Worm (Caenorhabditis elegans) whole organism, mixed stage, embryonic: ENCODE data around the gene Y79H2A.12.

Experiments
- M03D4.4 ChIP-seq: sonication (generic microtip); optimal IDR thresholded peaks from 2 replicates; lab custom pipeline; 2017; ENCODE audit warnings: mild to moderate bottlenecking, missing genetic modification characterization, missing compliant biosample characterization
- bed-3 ChIP-seq: fragments of 200-800 bp; sonication (Bioruptor generic); optimal IDR thresholded peaks from 3 replicates; lab custom pipeline; 2018; ENCODE audit warnings: mild to moderate bottlenecking, missing genetic modification characterization, moderate library complexity, missing compliant biosample characterization
- blmp-1 ChIP-seq: fragments of 150-350 bp; optimal IDR thresholded peaks from 2 replicates; lab custom pipeline; 2014; ENCODE audit warnings: missing biosample characterization, missing genetic modification characterization
- ceh-39 ChIP-seq: fragments of 150-350 bp; optimal IDR thresholded peaks from 2 replicates; lab custom pipeline; 2014; ENCODE audit warnings: missing biosample characterization, missing genetic modification characterization
- ceh-43 ChIP-seq: fragments of 200-800 bp; sonication (Bioruptor generic); optimal IDR thresholded peaks from 2 replicates; lab custom pipeline; 2018; ENCODE audit warnings: mild to moderate bottlenecking, missing genetic modification characterization, moderate library complexity, missing compliant biosample characterization
- ceh-83 ChIP-seq: fragments of 200-800 bp; sonication (Bioruptor generic); optimal IDR thresholded peaks from 2 replicates; lab custom pipeline; 2018; ENCODE audit warnings: mild to moderate bottlenecking, missing genetic modification characterization, missing compliant biosample characterization
- ces-1 ChIP-seq: fragments of 150-350 bp; optimal IDR thresholded peaks from 2 replicates; lab custom pipeline; 2014; ENCODE audit warnings: missing biosample characterization, missing genetic modification reagents, missing genetic modification characterization
- cnd-1 ChIP-seq: fragments of 200-800 bp; sonication (Bioruptor generic); optimal IDR thresholded peaks from 2 replicates; lab custom pipeline; 2018; ENCODE audit warnings: mild to moderate bottlenecking, missing genetic modification characterization, missing compliant biosample characterization
- elt-1 ChIP-seq: sonication (generic microtip); optimal IDR thresholded peaks from 2 replicates; lab custom pipeline; 2017; ENCODE audit warnings: missing genetic modification characterization, mild to moderate bottlenecking, missing compliant biosample characterization, antibody characterized with exemption, moderate library complexity, borderline replicate concordance; ENCODE audit not compliant: insufficient read depth
- elt-3 ChIP-seq: fragments of 150-350 bp; optimal IDR thresholded peaks from 2 replicates; lab custom pipeline; 2014; ENCODE audit warnings: missing biosample characterization, missing genetic modification characterization
- flh-1 ChIP-seq: fragments of 200-800 bp; sonication (Bioruptor generic); optimal IDR thresholded peaks from 2 replicates; lab custom pipeline; 2018; ENCODE audit warnings: mild to moderate bottlenecking, missing genetic modification characterization, moderate library complexity, missing compliant biosample characterization
- ham-2 ChIP-seq: fragments of 200-800 bp; sonication (Bioruptor generic); optimal IDR thresholded peaks from 2 replicates; lab custom pipeline; 2018; ENCODE audit warnings: mild to moderate bottlenecking, missing genetic modification characterization, missing compliant biosample characterization
- hlh-1 ChIP-seq: fragments of 150-350 bp; optimal IDR thresholded peaks from 2 replicates; lab custom pipeline; 2014; ENCODE audit warnings: missing biosample characterization, missing genetic modification reagents, missing genetic modification characterization
- lin-13 ChIP-seq: fragments of 150-350 bp; optimal IDR thresholded peaks from 2 replicates; lab custom pipeline; 2014; ENCODE audit warnings: missing biosample characterization, missing genetic modification characterization
- lin-32 ChIP-seq: fragments of 200-800 bp; sonication (Bioruptor generic); optimal IDR thresholded peaks from 2 replicates; lab custom pipeline; 2018; ENCODE audit warnings: mild to moderate bottlenecking, missing genetic modification characterization, missing compliant biosample characterization
- lsy-2 ChIP-seq: fragments of 150-350 bp; optimal IDR thresholded peaks from 2 replicates; lab custom pipeline; 2014; ENCODE audit warnings: missing biosample characterization, missing genetic modification characterization
- mab-5 ChIP-seq: fragments of 150-350 bp; optimal IDR thresholded peaks from 2 replicates; lab custom pipeline; 2014; ENCODE audit warnings: missing biosample characterization, missing genetic modification characterization
- mep-1 ChIP-seq: fragments of 150-350 bp; optimal IDR thresholded peaks from 2 replicates; lab custom pipeline; 2017; ENCODE audit warnings: missing biosample characterization, missing genetic modification reagents, missing genetic modification characterization, inconsistent platforms
- mls-2 ChIP-seq: sonication (generic microtip); optimal IDR thresholded peaks from 2 replicates; lab custom pipeline; 2016; ENCODE audit warnings: mild to moderate bottlenecking, missing genetic modification characterization, moderate library complexity, missing compliant biosample characterization
- nhr-12 ChIP-seq: fragments of 150-350 bp; optimal IDR thresholded peaks from 2 replicates; lab custom pipeline; 2014; ENCODE audit warnings: missing biosample characterization, missing genetic modification characterization
- nhr-2 ChIP-seq: fragments of 150-350 bp; optimal IDR thresholded peaks from 2 replicates; lab custom pipeline; 2014; ENCODE audit warnings: missing biosample characterization, missing genetic modification characterization
- nhr-237 ChIP-seq: fragments of 150-350 bp; optimal IDR thresholded peaks from 2 replicates; lab custom pipeline; 2014; ENCODE audit warnings: missing biosample characterization, missing genetic modification characterization
- nhr-28 ChIP-seq: fragments of 150-350 bp; optimal IDR thresholded peaks from 2 replicates; lab custom pipeline; 2014; ENCODE audit warnings: missing biosample characterization, missing genetic modification characterization
- nhr-76 ChIP-seq: sonication (generic microtip); optimal IDR thresholded peaks from 2 replicates; lab custom pipeline; 2017; ENCODE audit warnings: missing biosample characterization, missing genetic modification characterization
- pha-4 ChIP-seq: fragments of 150-350 bp; optimal IDR thresholded peaks from 2 replicates; lab custom pipeline; 2018; ENCODE audit warnings: missing biosample characterization, missing genetic modification reagents, missing genetic modification characterization
- sem-2 ChIP-seq: fragments of 200-800 bp; sonication (Bioruptor generic); optimal IDR thresholded peaks from 2 replicates; lab custom pipeline; 2018; ENCODE audit warnings: mild to moderate bottlenecking, missing genetic modification characterization, missing compliant biosample characterization
- tbx-8 ChIP-seq: fragments of 200-800 bp; sonication (Bioruptor generic); optimal IDR thresholded peaks from 2 replicates; lab custom pipeline; 2018; ENCODE audit warnings: mild to moderate bottlenecking, missing genetic modification characterization, moderate library complexity, missing compliant biosample characterization
- unc-120 ChIP-seq: sonication (generic microtip); optimal IDR thresholded peaks from 2 replicates; lab custom pipeline; 2017; ENCODE audit warnings: missing genetic modification characterization, missing compliant biosample characterization; ENCODE audit not compliant: poor library complexity, severe bottlenecking
- unc-39 ChIP-seq: fragments of 150-350 bp; optimal IDR thresholded peaks from 2 replicates; lab custom pipeline; 2014; ENCODE audit warnings: missing biosample characterization, missing genetic modification characterization
- unc-62 ChIP-seq: fragments of 150-350 bp; optimal IDR thresholded peaks from 2 replicates; lab custom pipeline; 2014; ENCODE audit warnings: missing biosample characterization, missing genetic modification reagents, missing genetic modification characterization
- zip-8 ChIP-seq: fragments of 150-350 bp; optimal IDR thresholded peaks from 2 replicates; lab custom pipeline; 2014; ENCODE audit warnings: missing biosample characterization, missing genetic modification characterization
- ztf-11 ChIP-seq: fragments of 150-350 bp; optimal IDR thresholded peaks from 2 replicates; lab custom pipeline; 2014; ENCODE audit warnings: missing biosample characterization, missing genetic modification characterization

Gene Y79H2A.12

DNA sequence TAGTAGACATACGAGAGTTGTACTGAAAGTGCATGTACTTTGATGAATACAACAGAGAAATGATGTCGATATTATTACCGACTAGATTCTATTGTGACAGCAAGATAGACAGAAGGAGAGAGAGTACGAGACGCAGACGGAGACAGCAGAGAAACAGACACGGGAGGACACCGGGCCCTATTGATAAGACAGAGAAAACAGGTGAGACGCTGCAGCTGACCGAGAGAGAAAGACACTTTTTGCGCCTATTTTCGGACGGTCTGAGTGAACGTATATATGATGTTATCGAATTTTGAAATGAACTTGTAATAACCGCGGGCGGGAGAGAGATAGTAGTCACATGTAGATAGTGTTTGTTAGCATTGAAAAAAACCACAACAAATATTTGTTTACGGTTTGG is 25.4 kb downstream of the Y79H2A.12 start:
- TF ChIP-seq tbx-8 (GFP tag; lab: Kevin White, UChicago) (no peak), ceh-83 (GFP tag; lab: Kevin White, UChicago) (no peak), cnd-1 (tag; lab: Kevin White, UChicago) (no peak), zip-8 (tag; lab: Kevin White, UChicago) (no peak), lin-13 (tag; lab: Kevin White, UChicago) (no peak), elt-1 (tag; lab: Kevin White, UChicago) (peak; percentile 73), mab-5 (tag; lab: Kevin White, UChicago) (no peak), ztf-11 (tag; lab: Kevin White, UChicago) (no peak), pha-4 (tag; lab: Kevin White, UChicago) (peak; percentile 15), lsy-2 (tag; lab: Kevin White, UChicago) (no peak), mls-2 (no peak), nhr-2 (tag; lab: Kevin White, UChicago) (no peak), mep-1 (tag; lab: Kevin White, UChicago) (no peak), nhr-28 (tag; lab: Kevin White, UChicago) (no peak), unc-62 (GFP tag; lab: Kevin White, UChicago) (no peak), unc-120 (peak; percentile 8), hlh-1 (tag; lab: Kevin White, UChicago) (peak; percentile 35), M03D4.4 (tag; lab: Kevin White, UChicago) (no peak), elt-3 (tag; lab: Kevin White, UChicago) (no peak), nhr-12 (tag; lab: Kevin White, UChicago) (no peak)

DNA sequence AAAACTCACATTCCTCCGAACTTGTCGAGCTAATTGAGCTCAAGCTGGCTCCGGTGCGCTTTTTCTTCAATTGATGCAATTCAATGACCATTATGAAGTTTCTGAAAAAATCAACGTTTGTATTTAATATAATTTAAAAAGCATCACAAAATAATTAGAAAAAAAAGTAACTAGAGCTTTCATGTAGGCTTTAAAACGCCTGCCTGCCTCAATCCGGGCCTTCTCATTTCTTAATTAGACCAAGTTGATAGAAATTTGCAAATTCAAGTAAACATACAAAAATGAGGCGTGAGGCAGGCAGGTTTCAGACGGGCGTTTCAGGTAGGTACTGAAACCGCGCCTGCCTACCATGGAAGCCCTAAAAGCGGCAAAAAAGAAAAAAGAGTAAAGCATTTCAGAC is 25.8 kb downstream of the Y79H2A.12 start, which contains the start of gene Y56A3A.33:
TSS of gene Y56A3A.33 (minus strand) at position 101 of the 400 bp plus-strand sequence.
- TF ChIP-seq mls-2 (no peak), ham-2 (GFP tag; lab: Kevin White, UChicago) (no peak), cnd-1 (tag; lab: Kevin White, UChicago) (no peak), sem-2 (no peak), nhr-12 (tag; lab: Kevin White, UChicago) (no peak), ces-1 (GFP tag; lab: Kevin White, UChicago) (no peak), ztf-11 (tag; lab: Kevin White, UChicago) (no peak), unc-120 (no peak), unc-62 (GFP tag; lab: Kevin White, UChicago) (no peak), mep-1 (tag; lab: Kevin White, UChicago) (no peak), lsy-2 (tag; lab: Kevin White, UChicago) (no peak), nhr-237 (tag; lab: Kevin White, UChicago) (no peak), pha-4 (tag; lab: Kevin White, UChicago) (no peak)

DNA sequence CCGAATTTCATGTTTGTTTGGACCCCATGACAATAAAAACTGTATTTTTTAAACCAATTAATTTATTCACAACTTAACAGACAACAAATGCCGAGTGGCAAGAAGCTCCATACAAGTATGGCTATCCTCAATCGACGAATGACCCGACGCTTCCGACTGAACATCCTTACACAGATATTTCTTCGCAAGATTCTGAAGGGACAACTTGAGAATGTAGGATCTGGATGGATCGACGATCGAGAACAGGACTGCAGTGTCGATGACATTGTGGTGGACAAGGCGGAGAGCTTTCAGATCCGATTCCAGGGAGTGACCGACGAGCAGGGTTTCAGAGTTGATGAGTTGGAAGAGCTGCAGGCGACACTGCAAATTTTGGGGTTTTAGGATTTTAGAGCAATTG is 29.1 kb downstream of the Y79H2A.12 start:
- no peak for TF ChIP-seq blmp-1 (tag; lab: Kevin White, UChicago)
- no peak for TF ChIP-seq zip-8 (tag; lab: Kevin White, UChicago)
- no peak for TF ChIP-seq ces-1 (GFP tag; lab: Kevin White, UChicago)
- TF ChIP-seq unc-39, result no peak
- no peak for TF ChIP-seq ceh-83 (GFP tag; lab: Kevin White, UChicago)
- no peak for TF ChIP-seq nhr-76 (tag; lab: Kevin White, UChicago)
- TF ChIP-seq pha-4 (tag; lab: Kevin White, UChicago), result no peak
- no peak for TF ChIP-seq nhr-28 (tag; lab: Kevin White, UChicago)
- no peak for TF ChIP-seq mls-2
- TF ChIP-seq flh-1 (GFP tag; lab: Kevin White, UChicago), result no peak
- TF ChIP-seq unc-62 (GFP tag; lab: Kevin White, UChicago), result no peak
- TF ChIP-seq lsy-2 (tag; lab: Kevin White, UChicago), result no peak
- TF ChIP-seq lin-32 (GFP tag; lab: Kevin White, UChicago), result no peak
- TF ChIP-seq ztf-11 (tag; lab: Kevin White, UChicago), result no peak
- TF ChIP-seq M03D4.4 (tag; lab: Kevin White, UChicago), result no peak

DNA sequence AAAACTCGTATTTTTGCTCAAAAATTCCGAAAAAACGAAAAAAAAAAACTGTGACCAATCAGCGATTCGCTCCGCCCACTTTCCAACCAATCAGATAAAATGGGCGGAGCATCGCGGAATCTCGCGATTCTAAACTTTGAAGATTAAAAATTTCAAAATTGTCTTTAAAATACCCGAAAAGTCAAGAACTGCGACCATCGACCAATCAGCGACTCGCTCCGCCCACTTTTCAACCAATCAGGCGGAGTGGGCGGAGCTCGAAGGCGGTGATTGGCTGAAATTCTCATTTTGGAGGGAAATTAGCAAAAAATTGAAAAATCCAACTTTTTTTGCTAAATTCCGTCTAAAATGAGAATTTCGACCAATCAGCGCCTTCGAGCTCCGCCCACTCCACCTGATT is 32.9 kb downstream of the Y79H2A.12 start:
- TF ChIP-seq unc-120, result no peak
- TF ChIP-seq zip-8 (tag; lab: Kevin White, UChicago), result no peak
- TF ChIP-seq bed-3, result no peak

DNA sequence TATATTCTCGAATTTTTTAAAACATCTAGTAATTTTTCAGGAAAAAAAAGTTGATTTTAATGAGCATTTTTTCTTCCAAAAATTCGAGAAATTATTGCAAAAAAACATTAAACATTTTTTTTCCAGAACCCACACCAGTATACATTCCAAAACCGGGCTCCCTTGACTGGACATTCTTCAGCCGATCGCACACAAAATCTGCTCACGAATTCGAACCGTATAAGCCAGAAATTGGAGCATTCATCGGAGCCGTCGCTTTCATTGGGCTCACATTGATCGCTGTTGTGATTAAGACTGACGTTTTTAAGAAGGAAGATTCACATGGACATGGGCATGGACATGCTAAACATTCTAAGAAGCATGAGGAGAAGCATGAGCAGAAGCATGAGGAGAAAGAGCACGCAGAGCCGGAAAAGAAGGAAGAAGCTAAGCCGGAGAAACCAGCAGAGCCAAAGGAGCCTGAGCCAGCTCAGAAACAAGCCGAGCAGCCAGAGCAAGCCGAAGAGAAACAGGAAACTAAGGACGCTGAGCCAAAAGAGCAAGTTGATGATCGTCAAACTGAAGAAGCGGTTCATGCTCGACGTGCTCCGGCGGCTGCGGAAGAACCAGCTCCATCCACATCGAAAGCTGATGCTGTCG is 36.9 kb downstream of the Y79H2A.12 start:
- no peak for TF ChIP-seq nhr-12 (tag; lab: Kevin White, UChicago)
- no peak for TF ChIP-seq nhr-76 (tag; lab: Kevin White, UChicago)
- no peak for TF ChIP-seq mls-2
- TF ChIP-seq ceh-83 (GFP tag; lab: Kevin White, UChicago), result no peak
- TF ChIP-seq nhr-28 (tag; lab: Kevin White, UChicago), result no peak
- TF ChIP-seq bed-3, result no peak
- no peak for TF ChIP-seq cnd-1 (tag; lab: Kevin White, UChicago)
- TF ChIP-seq tbx-8 (GFP tag; lab: Kevin White, UChicago), result no peak
- TF ChIP-seq blmp-1 (tag; lab: Kevin White, UChicago), result no peak
- no peak for TF ChIP-seq ceh-39 (tag; lab: Kevin White, UChicago)
- TF ChIP-seq lin-13 (tag; lab: Kevin White, UChicago), result no peak
- TF ChIP-seq unc-39, result no peak
- no peak for TF ChIP-seq nhr-237 (tag; lab: Kevin White, UChicago)
- no peak for TF ChIP-seq ceh-43 (GFP tag; lab: Kevin White, UChicago)
- TF ChIP-seq ces-1 (GFP tag; lab: Kevin White, UChicago), result no peak
- TF ChIP-seq sem-2, result no peak
- no peak for TF ChIP-seq ztf-11 (tag; lab: Kevin White, UChicago)
